Fruit fly (Drosophila melanogaster) whole organism, embryonic: ENCODE data around the gene CG15472.

Source experiments
- Bgb ChIP-seq: fragments of 200-800 bp; sonication (Bioruptor generic); IDR thresholded peaks from 2 replicates; pipeline ENCODE4 v1.3.6; 2022; ENCODE audit warnings: missing biosample characterization, missing genetic modification characterization; ENCODE audit not compliant: partially characterized antibody
- CG18011 ChIP-seq: fragments of 200-800 bp; sonication (Bioruptor generic); optimal IDR thresholded peaks from 2 replicates; lab custom pipeline; 2017; ENCODE audit warnings: missing biosample characterization, missing genetic modification characterization, mild to moderate bottlenecking, moderate library complexity, missing genotype
- CG18599 ChIP-seq: fragments of 200-800 bp; sonication (Bioruptor generic); optimal IDR thresholded peaks from 3 replicates; lab custom pipeline; 2017; ENCODE audit warnings: missing biosample characterization, missing genetic modification characterization, mild to moderate bottlenecking, moderate library complexity, missing genetic modification reagents
- CG18619 ChIP-seq: fragments of 200-800 bp; sonication (Bioruptor generic); optimal IDR thresholded peaks from 3 replicates; lab custom pipeline; 2017; ENCODE audit warnings: missing biosample characterization, mild to moderate bottlenecking, missing genetic modification characterization
- CG3065 ChIP-seq: fragments of 200-800 bp; sonication (Bioruptor generic); optimal IDR thresholded peaks from 2 replicates; lab custom pipeline; 2016; ENCODE audit warnings: missing biosample characterization, missing genetic modification characterization
- Chrac-16 ChIP-seq: fragments of 200-800 bp; sonication (Bioruptor generic); optimal IDR thresholded peaks from 3 replicates; lab custom pipeline; 2016; ENCODE audit warnings: missing biosample characterization, missing genetic modification characterization
- MESR4 ChIP-seq: fragments of 200-800 bp; sonication (Bioruptor generic); optimal IDR thresholded peaks from 2 replicates; lab custom pipeline; 2018; ENCODE audit warnings: missing biosample characterization, mild to moderate bottlenecking, missing genetic modification characterization, moderate library complexity
- cato ChIP-seq: fragments of 200-800 bp; sonication (Bioruptor generic); optimal IDR thresholded peaks from 2 replicates; lab custom pipeline; 2016; ENCODE audit warnings: missing biosample characterization, missing genetic modification characterization, borderline replicate concordance
- chif ChIP-seq, 2 experiments: fragments of 200-800 bp; sonication (Bioruptor generic); optimal IDR thresholded peaks; 3 replicates each; lab custom pipeline; 2016; ENCODE audit warnings: missing biosample characterization in 2 of 2, missing genetic modification characterization in 2 of 2
- dm ChIP-seq: fragments of 200-800 bp; sonication (Bioruptor generic); optimal IDR thresholded peaks from 3 replicates; lab custom pipeline; 2016; ENCODE audit warnings: missing biosample characterization, missing genetic modification characterization
- insv ChIP-seq, 2 experiments: fragments of 200-800 bp; sonication (Bioruptor generic); optimal IDR thresholded peaks; 3 replicates each; lab custom pipeline; 2016 to 2018; ENCODE audit warnings: missing biosample characterization in 2 of 2, missing genetic modification characterization in 2 of 2
- ro ChIP-seq: fragments of 200-800 bp; sonication (Bioruptor generic); IDR thresholded peaks from 2 replicates; pipeline ENCODE4 v1.3.6; 2022; ENCODE audit warnings: missing biosample characterization, missing genetic modification characterization
- stwl ChIP-seq: fragments of 200-800 bp; sonication (Bioruptor generic); optimal IDR thresholded peaks from 3 replicates; lab custom pipeline; 2018; ENCODE audit warnings: missing biosample characterization, mild to moderate bottlenecking, missing genetic modification characterization, moderate library complexity
- tgo ChIP-seq: fragments of 200-800 bp; sonication (Bioruptor generic); IDR thresholded peaks from 3 replicates; pipeline ENCODE4 v1.3.6; 2022; ENCODE audit warnings: missing biosample characterization, missing genetic modification characterization

- no peak for TF ChIP-seq stwl (tag; lab: Kevin White, UChicago)
- TF ChIP-seq CG18599 (GFP tag; lab: Kevin White, UChicago) = no peak
- TF ChIP-seq MESR4 (GFP tag; lab: Kevin White, UChicago) = no peak
- no peak for TF ChIP-seq CG3065 (GFP tag; lab: Kevin White, UChicago)
- TF ChIP-seq Bgb (GFP tag; lab: Robert Waterston, UW) = no peak
- no peak for TF ChIP-seq CG18011 (GFP tag; lab: Kevin White, UChicago)
- TF ChIP-seq Chrac-16 (GFP tag; lab: Kevin White, UChicago) = no peak
- TF ChIP-seq tgo (GFP tag; lab: Robert Waterston, UW) = no peak
- TF ChIP-seq dm (GFP tag; lab: Kevin White, UChicago) = no peak
- TF ChIP-seq cato (GFP tag; lab: Kevin White, UChicago) = no peak
- TF ChIP-seq ro (GFP tag; lab: Robert Waterston, UW) = no peak
- no peak for TF ChIP-seq CG18619 (GFP tag; lab: Kevin White, UChicago)
- no peak for TF ChIP-seq chif (GFP tag; optimal IDR thresholded peaks at IDR 0.05; lab: Kevin White, UChicago)
- no peak for TF ChIP-seq insv (GFP tag; optimal IDR thresholded peaks at IDR 0.05; lab: Kevin White, UChicago)
These were observed 1.6 kb upstream of the CG15472 start, which contains the start of gene Klf15 for dm6 chrX:4771488-4771887.
